Worm (Caenorhabditis elegans) whole organism, young adult: ENCODE measurements around the gene C50H11.8.

ENCODE experiments used
- F23B12.7 ChIP-seq: sonication (generic microtip); optimal IDR thresholded peaks from 2 replicates; lab custom pipeline; 2017; ENCODE audit warnings: missing genetic modification characterization, mild to moderate bottlenecking, missing compliant biosample characterization, antibody characterized with exemption, moderate library complexity; ENCODE audit not compliant: insufficient read depth
- F33H1.4 ChIP-seq: fragments of 200-800 bp; sonication (Bioruptor generic); IDR thresholded peaks from 2 replicates; pipeline ENCODE4 v1.3.6; 2022; ENCODE audit warnings: missing genetic modification reagents, missing genetic modification characterization, missing compliant biosample characterization
- F39B2.1 ChIP-seq: fragments of 200-800 bp; sonication (Bioruptor generic); IDR thresholded peaks from 2 replicates; pipeline ENCODE4 v1.3.6; 2022; ENCODE audit warnings: missing genetic modification reagents, missing genetic modification characterization, missing compliant biosample characterization
- Y53F4B.3 ChIP-seq: fragments of 200-800 bp; sonication (Bioruptor generic); IDR thresholded peaks from 2 replicates; pipeline ENCODE4 v1.3.6; 2022; ENCODE audit warnings: missing genetic modification reagents, missing genetic modification characterization, missing compliant biosample characterization
- Y56A3A.18 ChIP-seq: fragments of 200-800 bp; sonication (Bioruptor generic); IDR thresholded peaks from 2 replicates; pipeline ENCODE4 v1.3.6; 2022; ENCODE audit warnings: missing genetic modification reagents, missing genetic modification characterization, missing compliant biosample characterization
- aptf-2 ChIP-seq: fragments of 200-800 bp; sonication (Bioruptor generic); conservative IDR thresholded peaks from 2 replicates; pipeline ENCODE4 v1.3.6; 2022; ENCODE audit warnings: missing genetic modification reagents, missing genetic modification characterization, missing compliant biosample characterization
- aptf-3 ChIP-seq: fragments of 200-800 bp; sonication (Bioruptor generic); IDR thresholded peaks from 2 replicates; pipeline ENCODE4 v1.3.6; 2022; ENCODE audit warnings: missing genetic modification characterization, missing compliant biosample characterization
- bed-2 ChIP-seq: fragments of 200-800 bp; sonication (Bioruptor generic); IDR thresholded peaks from 2 replicates; pipeline ENCODE4 v1.3.6; 2022; ENCODE audit warnings: missing genetic modification reagents, missing genetic modification characterization, missing compliant biosample characterization
- ccch-3 ChIP-seq: fragments of 200-800 bp; sonication (Bioruptor generic); optimal IDR thresholded peaks from 2 replicates; lab custom pipeline; 2018; ENCODE audit warnings: mild to moderate bottlenecking, missing genetic modification characterization, missing compliant biosample characterization
- cebp-1 ChIP-seq, 2 experiments: fragments of 200-800 bp in 1 of 2; sonication (Bioruptor generic) in 1 of 2; sonication (generic microtip) in 1 of 2; IDR thresholded peaks in 1 of 2; optimal IDR thresholded peaks in 1 of 2; 2 replicates each; pipeline versions ENCODE4 v1.3.6 to Lab custom; 2017 to 2022; ENCODE audit warnings: missing compliant biosample characterization in 2 of 2, missing genetic modification characterization in 2 of 2, mild to moderate bottlenecking in 1 of 2, missing genetic modification reagents in 1 of 2, moderate library complexity in 1 of 2
- ceh-40 ChIP-seq: fragments of 200-800 bp; sonication (Bioruptor generic); IDR thresholded peaks from 2 replicates; pipeline ENCODE4 v1.3.6; 2022; ENCODE audit warnings: missing genetic modification characterization, missing compliant biosample characterization
- dpff-1 ChIP-seq: sonication (generic microtip); optimal IDR thresholded peaks from 2 replicates; lab custom pipeline; 2017; ENCODE audit warnings: mild to moderate bottlenecking, missing genetic modification characterization, missing compliant biosample characterization
- gei-17 ChIP-seq: fragments of 200-800 bp; sonication (Bioruptor generic); optimal IDR thresholded peaks from 2 replicates; lab custom pipeline; 2018; ENCODE audit warnings: mild to moderate bottlenecking, missing genetic modification characterization, missing compliant biosample characterization
- hlh-26 ChIP-seq: fragments of 200-800 bp; sonication (Bioruptor generic); conservative IDR thresholded peaks from 2 replicates; pipeline ENCODE4 v1.3.6; 2022; ENCODE audit warnings: missing genetic modification reagents, missing genetic modification characterization, missing compliant biosample characterization
- lin-35 ChIP-seq, 3 experiments: fragments of 150-350 bp in 2 of 3; sonication (generic microtip) in 1 of 3; optimal IDR thresholded peaks; 2 replicates each; lab custom pipeline; 2014 to 2018; ENCODE audit warnings: missing biosample characterization in 3 of 3, missing genetic modification characterization in 3 of 3, missing genetic modification reagents in 3 of 3
- lin-54 ChIP-seq: fragments of 200-800 bp; sonication (Bioruptor generic); optimal IDR thresholded peaks from 2 replicates; lab custom pipeline; 2018; ENCODE audit warnings: mild to moderate bottlenecking, missing genetic modification characterization, missing compliant biosample characterization
- lsy-27 ChIP-seq: sonication (generic microtip); optimal IDR thresholded peaks from 2 replicates; lab custom pipeline; 2017; ENCODE audit warnings: missing genetic modification characterization, mild to moderate bottlenecking, missing compliant biosample characterization, antibody characterized with exemption, missing genotype, borderline replicate concordance; ENCODE audit not compliant: insufficient read depth
- madf-10 ChIP-seq: sonication (generic microtip); optimal IDR thresholded peaks from 2 replicates; lab custom pipeline; 2016; ENCODE audit warnings: mild to moderate bottlenecking, missing genetic modification characterization, missing compliant biosample characterization
- madf-8 ChIP-seq: fragments of 200-800 bp; sonication (Bioruptor generic); conservative IDR thresholded peaks from 2 replicates; pipeline ENCODE4 v1.3.6; 2022; ENCODE audit warnings: missing genetic modification reagents, missing genetic modification characterization, missing compliant biosample characterization
- mcd-1 ChIP-seq: fragments of 200-800 bp; sonication (Bioruptor generic); IDR thresholded peaks from 2 replicates; pipeline ENCODE4 v1.3.6; 2022; ENCODE audit warnings: missing genetic modification reagents, missing genetic modification characterization, missing compliant biosample characterization
- mel-28 ChIP-seq: sonication (generic microtip); optimal IDR thresholded peaks from 2 replicates; lab custom pipeline; 2016; ENCODE audit warnings: borderline replicate concordance, mild to moderate bottlenecking, missing genetic modification characterization, missing compliant biosample characterization
- nhr-27 ChIP-seq: fragments of 200-800 bp; sonication (Bioruptor generic); optimal IDR thresholded peaks from 2 replicates; lab custom pipeline; 2018; ENCODE audit warnings: mild to moderate bottlenecking, missing genetic modification characterization, moderate library complexity, missing compliant biosample characterization
- nhr-80 ChIP-seq: sonication (generic microtip); optimal IDR thresholded peaks from 2 replicates; lab custom pipeline; 2016; ENCODE audit warnings: missing genetic modification characterization, missing compliant biosample characterization
- rcor-1 ChIP-seq: fragments of 200-800 bp; sonication (Bioruptor generic); IDR thresholded peaks from 2 replicates; pipeline ENCODE4 v1.3.6; 2022; ENCODE audit warnings: missing genetic modification reagents, missing genetic modification characterization, missing compliant biosample characterization
- repo-1 ChIP-seq: sonication (generic microtip); optimal IDR thresholded peaks from 2 replicates; lab custom pipeline; 2017; ENCODE audit warnings: mild to moderate bottlenecking, missing genetic modification characterization, missing compliant biosample characterization
- snpc-1.1 ChIP-seq: sonication (generic microtip); optimal IDR thresholded peaks from 2 replicates; lab custom pipeline; 2017; ENCODE audit warnings: missing genetic modification characterization, mild to moderate bottlenecking, missing compliant biosample characterization, antibody characterized with exemption, moderate library complexity, missing genotype, missing genetic modification reagents; ENCODE audit not compliant: insufficient read depth
- sptf-2 ChIP-seq: fragments of 200-800 bp; sonication (Bioruptor generic); optimal IDR thresholded peaks from 2 replicates; lab custom pipeline; 2018; ENCODE audit warnings: mild to moderate bottlenecking, missing genetic modification characterization, missing compliant biosample characterization
- tbx-9 ChIP-seq: sonication (generic microtip); optimal IDR thresholded peaks from 2 replicates; lab custom pipeline; 2016; ENCODE audit warnings: borderline replicate concordance, missing genetic modification characterization, inconsistent platforms, missing compliant biosample characterization
- zfh-2 ChIP-seq: fragments of 200-800 bp; sonication (Bioruptor generic); conservative IDR thresholded peaks from 2 replicates; pipeline ENCODE4 v1.3.6; 2022; ENCODE audit warnings: missing genetic modification reagents, missing genetic modification characterization, missing compliant biosample characterization
- zim-3 ChIP-seq: sonication (generic microtip); optimal IDR thresholded peaks from 2 replicates; lab custom pipeline; 2017; ENCODE audit warnings: mild to moderate bottlenecking, missing genetic modification characterization, moderate library complexity, missing compliant biosample characterization
- ztf-22 ChIP-seq: fragments of 200-800 bp; sonication (Bioruptor generic); optimal IDR thresholded peaks from 2 replicates; lab custom pipeline; 2018; ENCODE audit warnings: mild to moderate bottlenecking, missing genetic modification characterization, moderate library complexity, missing compliant biosample characterization

The C50H11.8 gene

ce11 chrV:3014185-3014584 lies 40.2 kb upstream of the C50H11.8 start, which contains the start of gene K12D9.1:
Gene K12D9.1, plus strand, starts transcription at chrV:3014485.
- TF ChIP-seq dpff-1 (tag; lab: Kevin White, UChicago), result no peak
- TF ChIP-seq lin-35 (GFP tag; optimal IDR thresholded peaks at IDR 0.05; lab: Kevin White, UChicago), result no peak
- no peak for TF ChIP-seq zim-3
- TF ChIP-seq tbx-9 (tag; lab: Kevin White, UChicago), result no peak
- no peak for TF ChIP-seq madf-10 (tag; lab: Kevin White, UChicago)
- no peak for TF ChIP-seq aptf-2
- no peak for TF ChIP-seq hlh-26 (GFP tag; lab: Robert Waterston, UW)
- no peak for TF ChIP-seq lsy-27 (tag; lab: Kevin White, UChicago)
- no peak for TF ChIP-seq ztf-22 (GFP tag; lab: Kevin White, UChicago)
- no peak for TF ChIP-seq mcd-1 (GFP tag; lab: Robert Waterston, UW)
- no peak for TF ChIP-seq cebp-1 (GFP tag; IDR thresholded peaks at IDR 0.05; lab: Robert Waterston, UW)
- TF ChIP-seq cebp-1 (tag; optimal IDR thresholded peaks at IDR 0.05; lab: Kevin White, UChicago), result no peak
- TF ChIP-seq sptf-2, result no peak
- TF ChIP-seq F33H1.4 (GFP tag; lab: Robert Waterston, UW), result no peak
- no peak for TF ChIP-seq ccch-3 (GFP tag; lab: Kevin White, UChicago)
- no peak for TF ChIP-seq Y53F4B.3 (GFP tag; lab: Robert Waterston, UW)
- TF ChIP-seq ceh-40 (GFP tag; lab: Robert Waterston, UW), result no peak

ce11 chrV:3017930-3018329 lies 36.4 kb upstream of the C50H11.8 start:
- no peak for TF ChIP-seq nhr-27 (tag; lab: Kevin White, UChicago)
- TF ChIP-seq zfh-2 (GFP tag; lab: Robert Waterston, UW), result peak; percentile 67

ce11 chrV:3021306-3021705 lies 33.0 kb upstream of the C50H11.8 start, which contains the start of gene irld-12:
Gene irld-12, minus strand, starts transcription at chrV:3021406.
- TF ChIP-seq aptf-3, result no peak
- no peak for TF ChIP-seq nhr-80 (tag; lab: Kevin White, UChicago)
- no peak for TF ChIP-seq rcor-1 (GFP tag; lab: Robert Waterston, UW)
- TF ChIP-seq mel-28, result no peak
- TF ChIP-seq bed-2 (GFP tag; lab: Robert Waterston, UW), result no peak
- no peak for TF ChIP-seq lin-54 (GFP tag; lab: Kevin White, UChicago)
- TF ChIP-seq snpc-1.1 (tag; lab: Kevin White, UChicago), result no peak
- TF ChIP-seq F23B12.7 (tag; lab: Kevin White, UChicago), result no peak
- TF ChIP-seq gei-17 (GFP tag; lab: Kevin White, UChicago), result no peak
- TF ChIP-seq madf-8 (GFP tag; lab: Robert Waterston, UW), result no peak
- no peak for TF ChIP-seq repo-1 (tag; lab: Kevin White, UChicago)
- TF ChIP-seq F39B2.1 (GFP tag; lab: Robert Waterston, UW), result no peak
- no peak for TF ChIP-seq ceh-40 (GFP tag; lab: Robert Waterston, UW)

- no peak for TF ChIP-seq ztf-22 (GFP tag; lab: Kevin White, UChicago)
- no peak for TF ChIP-seq Y56A3A.18 (GFP tag; lab: Robert Waterston, UW)
- TF ChIP-seq nhr-80 (tag; lab: Kevin White, UChicago), result peak; percentile 9
Observed at ce11 chrV:3024274-3024673, 30.1 kb upstream of the C50H11.8 start, which contains the start of gene asp-8. Gene asp-8, plus strand, starts transcription at chrV:3024549.
